Worm (Caenorhabditis elegans): ENCODE results near the gene Y94H6A.3.

DNA sequence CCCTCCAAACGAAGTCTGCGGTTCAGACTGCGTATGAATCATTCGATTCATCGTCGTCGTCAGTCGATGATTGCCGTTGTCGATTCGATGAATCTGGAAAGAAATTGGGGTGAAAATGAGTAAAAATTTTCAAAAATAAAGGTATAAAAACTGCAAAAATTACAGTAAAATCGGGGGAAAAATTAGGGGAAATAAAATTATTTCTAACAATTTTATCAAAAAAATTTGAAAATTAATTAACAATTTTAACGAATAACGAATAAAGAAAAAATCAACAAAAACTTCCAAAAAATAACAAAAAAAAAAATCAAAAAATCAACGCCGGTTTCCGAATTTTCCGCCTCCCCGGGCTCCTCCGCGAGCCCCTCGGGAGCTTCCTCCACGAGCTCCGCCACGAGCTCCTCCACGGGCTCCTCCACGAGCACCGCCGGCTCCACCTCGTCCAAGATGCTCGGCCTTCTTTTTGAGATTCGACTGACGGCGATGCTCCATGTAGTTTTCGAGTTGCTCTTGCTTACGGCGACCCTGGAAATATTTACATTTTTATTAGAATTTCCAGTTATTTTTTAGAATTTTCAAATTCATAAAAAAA lies 12.5 kb downstream of the Y94H6A.3 start, which contains the start of gene egrh-3:
- TF ChIP-seq ztf-29 (GFP tag; IDR thresholded peaks at IDR 0.05) (no peak), cog-1 (tag; optimal IDR thresholded peaks at IDR 0.05) (no peak), flt-1 (GFP tag; IDR thresholded peaks at IDR 0.05) (no peak), med-1 (GFP tag; optimal IDR thresholded peaks at IDR 0.05; ENCODE audit: insufficient read depth) (no peak), tab-1 (GFP tag; IDR thresholded peaks at IDR 0.05) (no peak), ztf-23 (GFP tag; IDR thresholded peaks at IDR 0.05) (no peak), ref-1 (GFP tag; conservative IDR thresholded peaks at IDR 0.05) (no peak), klf-2 (GFP tag; conservative IDR thresholded peaks at IDR 0.05) (no peak), T22C8.4 (GFP tag; IDR thresholded peaks at IDR 0.05) (no peak)
